Fruit fly (Drosophila melanogaster) whole organism, embryonic: ENCODE data around the gene Klp10A.

ENCODE experiments used
- Abd-B ChIP-seq: fragments of 200-800 bp; sonication (Bioruptor generic); optimal IDR thresholded peaks from 2 replicates; lab custom pipeline; 2018; ENCODE audit warnings: missing biosample characterization, mild to moderate bottlenecking, missing genetic modification characterization, moderate library complexity
- Ada2b ChIP-seq: fragments of 200-800 bp; sonication (Bioruptor generic); IDR thresholded peaks from 2 replicates; pipeline ENCODE4 v1.3.6; 2022; ENCODE audit warnings: missing biosample characterization, missing genetic modification characterization
- Adf1 ChIP-seq: fragments of 200-800 bp; sonication (Bioruptor generic); IDR thresholded peaks from 2 replicates; pipeline ENCODE4 v1.3.6; 2022; ENCODE audit warnings: missing biosample characterization, missing genetic modification characterization
- Atf3 ChIP-seq: fragments of 200-800 bp; sonication (Bioruptor generic); optimal IDR thresholded peaks from 3 replicates; lab custom pipeline; 2016; ENCODE audit warnings: missing biosample characterization, missing genetic modification characterization
- CG10366 ChIP-seq: fragments of 200-800 bp; sonication (Bioruptor generic); IDR thresholded peaks from 2 replicates; pipeline ENCODE4 v1.3.6; 2022; ENCODE audit warnings: missing biosample characterization, missing genetic modification characterization
- CG12659 ChIP-seq: fragments of 200-800 bp; sonication (Bioruptor generic); optimal IDR thresholded peaks from 3 replicates; lab custom pipeline; 2017; ENCODE audit warnings: mild to moderate bottlenecking, missing biosample characterization, missing genetic modification reagents, missing genetic modification characterization
- CG12942 ChIP-seq: fragments of 200-800 bp; sonication (Bioruptor generic); optimal IDR thresholded peaks from 3 replicates; lab custom pipeline; 2016; ENCODE audit warnings: missing biosample characterization, missing genetic modification characterization
- CG13287 ChIP-seq: fragments of 200-800 bp; sonication (Bioruptor generic); IDR thresholded peaks from 2 replicates; pipeline ENCODE4 v1.3.6; 2022; ENCODE audit warnings: missing biosample characterization, missing genetic modification characterization; ENCODE audit not compliant: partially characterized antibody
- CG13424 ChIP-seq: fragments of 200-800 bp; sonication (Bioruptor generic); optimal IDR thresholded peaks from 2 replicates; lab custom pipeline; 2019; ENCODE audit warnings: missing biosample characterization, mild to moderate bottlenecking, missing genetic modification characterization, moderate library complexity
- CG15514 ChIP-seq: fragments of 200-800 bp; sonication (Bioruptor generic); optimal IDR thresholded peaks from 3 replicates; lab custom pipeline; 2017; ENCODE audit warnings: missing biosample characterization, missing genetic modification characterization, mild to moderate bottlenecking, moderate library complexity, missing genetic modification reagents
- CG15696 ChIP-seq: fragments of 200-800 bp; sonication (Bioruptor generic); optimal IDR thresholded peaks from 2 replicates; lab custom pipeline; 2019; ENCODE audit warnings: missing biosample characterization, mild to moderate bottlenecking, missing genetic modification characterization, moderate library complexity
- CG17385 ChIP-seq: fragments of 200-800 bp; sonication (Bioruptor generic); optimal IDR thresholded peaks from 3 replicates; lab custom pipeline; 2018; ENCODE audit warnings: missing biosample characterization, mild to moderate bottlenecking, missing genetic modification characterization
- CG34224 ChIP-seq: fragments of 200-800 bp; sonication (Bioruptor generic); IDR thresholded peaks from 3 replicates; pipeline ENCODE4 v1.3.6; 2022; ENCODE audit warnings: missing biosample characterization, missing genetic modification characterization; ENCODE audit not compliant: partially characterized antibody
- CG3847 ChIP-seq: fragments of 200-800 bp; sonication (Bioruptor generic); IDR thresholded peaks from 2 replicates; pipeline ENCODE4 v1.3.6; 2022; ENCODE audit warnings: missing biosample characterization, missing genetic modification characterization
- CG3995 ChIP-seq: fragments of 200-800 bp; sonication (Bioruptor generic); optimal IDR thresholded peaks from 3 replicates; lab custom pipeline; 2016; ENCODE audit warnings: missing biosample characterization, missing genetic modification characterization
- CG4730 ChIP-seq: fragments of 200-800 bp; sonication (Bioruptor generic); IDR thresholded peaks from 2 replicates; pipeline ENCODE4 v1.3.6; 2022; ENCODE audit warnings: missing biosample characterization, missing genetic modification characterization
- CG9609 ChIP-seq: fragments of 200-800 bp; sonication (Bioruptor generic); optimal IDR thresholded peaks from 3 replicates; lab custom pipeline; 2016; ENCODE audit warnings: missing biosample characterization, missing genetic modification characterization
- CG9817 ChIP-seq: fragments of 200-800 bp; sonication (Bioruptor generic); optimal IDR thresholded peaks from 2 replicates; lab custom pipeline; 2018; ENCODE audit warnings: missing biosample characterization, mild to moderate bottlenecking, missing genetic modification characterization, moderate library complexity
- Camta ChIP-seq: fragments of 200-800 bp; sonication (Bioruptor generic); optimal IDR thresholded peaks from 2 replicates; lab custom pipeline; 2016; ENCODE audit warnings: missing biosample characterization, missing genetic modification characterization
- H2.0 ChIP-seq: fragments of 200-800 bp; sonication (Bioruptor generic); IDR thresholded peaks from 2 replicates; pipeline ENCODE4 v1.3.6; 2022; ENCODE audit warnings: missing biosample characterization, missing genetic modification characterization
- HmgD ChIP-seq: fragments of 200-800 bp; sonication (Bioruptor generic); optimal IDR thresholded peaks from 3 replicates; lab custom pipeline; 2016; ENCODE audit warnings: missing biosample characterization, missing genetic modification characterization
- Hmx ChIP-seq: fragments of 200-800 bp; sonication (Bioruptor generic); optimal IDR thresholded peaks from 2 replicates; lab custom pipeline; 2016; ENCODE audit warnings: missing biosample characterization, missing genetic modification characterization
- Hr78 ChIP-seq, 2 experiments: fragments of 200-800 bp in 1 of 2; fragments of >200 bp in 1 of 2; sonication (Bioruptor generic) in 1 of 2; optimal IDR thresholded peaks; 2 replicates each; lab custom pipeline; 2017 to 2019; ENCODE audit warnings: missing biosample characterization in 2 of 2, missing genetic modification characterization in 2 of 2, mild to moderate bottlenecking in 1 of 2, moderate library complexity in 1 of 2
- MESR4 ChIP-seq: fragments of 200-800 bp; sonication (Bioruptor generic); optimal IDR thresholded peaks from 2 replicates; lab custom pipeline; 2018; ENCODE audit warnings: missing biosample characterization, mild to moderate bottlenecking, missing genetic modification characterization, moderate library complexity
- Pdp1 ChIP-seq, 2 experiments: fragments of 200-800 bp; sonication (Bioruptor generic); optimal IDR thresholded peaks; 3 replicates each; lab custom pipeline; 2016; ENCODE audit warnings: missing biosample characterization in 2 of 2, missing genetic modification characterization in 2 of 2, mild to moderate bottlenecking in 1 of 2, moderate library complexity in 1 of 2
- Scr ChIP-seq: fragments of 200-800 bp; sonication (Bioruptor generic); IDR thresholded peaks from 2 replicates; pipeline ENCODE4 v1.3.6; 2022; ENCODE audit warnings: missing biosample characterization, missing genetic modification characterization; ENCODE audit not compliant: partially characterized antibody
- Sin3A ChIP-seq: fragments of >200 bp; optimal IDR thresholded peaks from 2 replicates; lab custom pipeline; 2018
- Sry-δ ChIP-seq: fragments of 200-800 bp; sonication (Bioruptor generic); optimal IDR thresholded peaks from 2 replicates; lab custom pipeline; 2016; ENCODE audit warnings: missing biosample characterization, missing genetic modification characterization
- Trl ChIP-seq, 3 experiments: fragments of >200 bp in 2 of 3; fragments of 200-800 bp in 1 of 3; sonication (Bioruptor generic) in 1 of 3; optimal IDR thresholded peaks; 2 replicates in 1 of 3; 3 replicates in 2 of 3; lab custom pipeline; 2016 to 2017; ENCODE audit warnings: missing biosample characterization in 1 of 3, missing genetic modification characterization in 1 of 3
- az2 ChIP-seq: fragments of 200-800 bp; sonication (Bioruptor generic); optimal IDR thresholded peaks from 3 replicates; lab custom pipeline; 2016; ENCODE audit warnings: missing biosample characterization, missing genetic modification characterization
- chn ChIP-seq: fragments of 200-800 bp; sonication (Bioruptor generic); optimal IDR thresholded peaks from 2 replicates; lab custom pipeline; 2016; ENCODE audit warnings: missing biosample characterization, missing genetic modification characterization
- ems ChIP-seq: fragments of 200-800 bp; sonication (Bioruptor generic); optimal IDR thresholded peaks from 3 replicates; lab custom pipeline; 2016; ENCODE audit warnings: missing biosample characterization, missing genetic modification characterization
- esg ChIP-seq: fragments of 200-800 bp; sonication (Bioruptor generic); conservative IDR thresholded peaks from 2 replicates; pipeline ENCODE4 v1.3.6; 2022; ENCODE audit warnings: missing biosample characterization, missing genetic modification characterization
- fd64A ChIP-seq: fragments of 200-800 bp; sonication (Bioruptor generic); optimal IDR thresholded peaks from 3 replicates; lab custom pipeline; 2018; ENCODE audit warnings: missing biosample characterization, mild to moderate bottlenecking, missing genetic modification characterization
- fu2 ChIP-seq: fragments of 200-800 bp; sonication (Bioruptor generic); optimal IDR thresholded peaks from 2 replicates; lab custom pipeline; 2016; ENCODE audit warnings: missing biosample characterization, missing genetic modification characterization
- grau ChIP-seq: fragments of 200-800 bp; optimal IDR thresholded peaks from 3 replicates; lab custom pipeline; 2019; ENCODE audit warnings: missing biosample characterization, mild to moderate bottlenecking, missing genetic modification characterization, moderate library complexity
- gsb-n ChIP-seq: fragments of 200-800 bp; sonication (Bioruptor generic); optimal IDR thresholded peaks from 3 replicates; lab custom pipeline; 2018; ENCODE audit warnings: missing biosample characterization, mild to moderate bottlenecking, missing genetic modification characterization
- ham ChIP-seq: fragments of 200-800 bp; sonication (Bioruptor generic); IDR thresholded peaks from 2 replicates; pipeline ENCODE4 v1.3.6; 2022; ENCODE audit warnings: missing biosample characterization, missing genetic modification characterization
- ind ChIP-seq: fragments of 200-800 bp; sonication (Bioruptor generic); optimal IDR thresholded peaks from 3 replicates; lab custom pipeline; 2016; ENCODE audit warnings: missing biosample characterization, missing genetic modification characterization
- lmd ChIP-seq: fragments of 200-800 bp; sonication (Bioruptor generic); IDR thresholded peaks from 2 replicates; pipeline ENCODE4 v1.3.6; 2022; ENCODE audit warnings: missing biosample characterization, missing genetic modification characterization
- onecut ChIP-seq: fragments of 200-800 bp; sonication (Bioruptor generic); IDR thresholded peaks from 2 replicates; pipeline ENCODE4 v1.3.6; 2022; ENCODE audit warnings: missing biosample characterization, missing genetic modification characterization
- otp ChIP-seq: fragments of 200-800 bp; sonication (Bioruptor generic); IDR thresholded peaks from 3 replicates; pipeline ENCODE4, ENCODE4 v1.3.6; 2022; ENCODE audit warnings: missing biosample characterization, missing genetic modification characterization
- phol ChIP-seq: fragments of 200-800 bp; sonication (Bioruptor generic); optimal IDR thresholded peaks from 3 replicates; lab custom pipeline; 2018; ENCODE audit warnings: missing biosample characterization, mild to moderate bottlenecking, missing genetic modification characterization, moderate library complexity
- pita ChIP-seq: fragments of 200-800 bp; sonication (Bioruptor generic); optimal IDR thresholded peaks from 2 replicates; lab custom pipeline; 2017; ENCODE audit warnings: missing biosample characterization, mild to moderate bottlenecking, missing genetic modification characterization
- trh ChIP-seq: fragments of 200-800 bp; sonication (Bioruptor generic); optimal IDR thresholded peaks from 2 replicates; lab custom pipeline; 2016; ENCODE audit warnings: missing biosample characterization, missing genetic modification characterization
- tup ChIP-seq: fragments of 200-800 bp; sonication (Bioruptor generic); optimal IDR thresholded peaks from 2 replicates; lab custom pipeline; 2016; ENCODE audit warnings: missing biosample characterization, mild to moderate bottlenecking, missing genetic modification characterization, moderate library complexity
- tx ChIP-seq: fragments of 200-800 bp; sonication (Bioruptor generic); optimal IDR thresholded peaks from 2 replicates; lab custom pipeline; 2016; ENCODE audit warnings: missing biosample characterization, missing genetic modification characterization
- zen ChIP-seq: fragments of 200-800 bp; sonication (Bioruptor generic); optimal IDR thresholded peaks from 3 replicates; lab custom pipeline; 2018; ENCODE audit warnings: missing biosample characterization, mild to moderate bottlenecking, missing genetic modification characterization, moderate library complexity
- zen2 ChIP-seq: fragments of 200-800 bp; sonication (Bioruptor generic); IDR thresholded peaks from 3 replicates; pipeline ENCODE4 v1.3.6; 2022; ENCODE audit warnings: missing biosample characterization, missing genetic modification characterization; ENCODE audit not compliant: partially characterized antibody

The Klp10A gene

dm6 chrX:11153826-11154510 lies 17.1 kb upstream of the Klp10A start, which contains the start of the genes rtv and Dlic (continued):
- no peak for TF ChIP-seq Adf1 (GFP tag; lab: Robert Waterston, UW)
- peak; percentile 29 for TF ChIP-seq az2
- TF ChIP-seq HmgD (GFP tag; lab: Kevin White, UChicago), result peak; percentile 21
- peak; percentile 96 for TF ChIP-seq CG3995 (GFP tag; lab: Kevin White, UChicago)
- 0 out of 2 replicates have a peak, but pooled peaks have one; percentile 26 for TF ChIP-seq CG3847 (GFP tag; lab: Robert Waterston, UW)
- no peak for TF ChIP-seq Trl (optimal IDR thresholded peaks at IDR 0.05; lab: Kevin White, UChicago)
- TF ChIP-seq Trl (GFP tag; optimal IDR thresholded peaks at IDR 0.05; lab: Kevin White, UChicago), result peak; percentile 10
- no peak for TF ChIP-seq tup
- no peak for TF ChIP-seq CG4730
- TF ChIP-seq lmd, result no peak
- peak; percentile 21 for TF ChIP-seq CG9817 (tag; lab: Kevin White, UChicago)
- no peak for TF ChIP-seq CG10366
- 0 out of 3 replicates have a peak, but pooled peaks have one; percentile 13 for TF ChIP-seq otp (GFP tag; lab: Robert Waterston, UW)
- no peak for TF ChIP-seq Hr78 (GFP tag; optimal IDR thresholded peaks at IDR 0.05; lab: Kevin White, UChicago)
- TF ChIP-seq zen (tag; lab: Kevin White, UChicago), result peak; percentile 38
- peak; percentile 92 for TF ChIP-seq CG17385 (GFP tag; lab: Kevin White, UChicago)
- TF ChIP-seq CG9609, result no peak
- peak; percentile 21 for TF ChIP-seq grau
- TF ChIP-seq pita (GFP tag; lab: Kevin White, UChicago), result peak; percentile 8
- TF ChIP-seq phol (tag; lab: Kevin White, UChicago), result peak; percentile 28
- TF ChIP-seq esg, result no peak
- TF ChIP-seq ind, result peak; percentile 25
- TF ChIP-seq Pdp1 (GFP tag; optimal IDR thresholded peaks at IDR 0.05; lab: Kevin White, UChicago), result peak; percentile 13 to 95
- TF ChIP-seq Ada2b (GFP tag; lab: Robert Waterston, UW), result no peak
- no peak for TF ChIP-seq trh (GFP tag; lab: Kevin White, UChicago)
- TF ChIP-seq H2.0 (GFP tag; lab: Robert Waterston, UW), result no peak
- no peak for TF ChIP-seq ems (GFP tag; lab: Kevin White, UChicago)
- TF ChIP-seq Scr (GFP tag; lab: Robert Waterston, UW), result peak; percentile 81
- TF ChIP-seq Hmx (GFP tag; lab: Kevin White, UChicago), result no peak
- peak; percentile 22; the same call in 1 of the 3 replicates for TF ChIP-seq zen2 (GFP tag; lab: Robert Waterston, UW)
- TF ChIP-seq CG13424 (tag; lab: Kevin White, UChicago), result peak; percentile 1
- no peak for TF ChIP-seq fu2 (GFP tag; lab: Kevin White, UChicago)
- TF ChIP-seq Sin3A (lab: Kevin White, UChicago), result peak; percentile 68
- peak; percentile 33; the same call in 1 of the 2 replicates for TF ChIP-seq onecut (GFP tag; lab: Robert Waterston, UW)
- peak; percentile 25 for TF ChIP-seq Abd-B (GFP tag; lab: Kevin White, UChicago)
- TF ChIP-seq CG12659 (GFP tag; lab: Kevin White, UChicago), result peak; percentile 72
- TF ChIP-seq ham (GFP tag; lab: Robert Waterston, UW), result no peak
- no peak for TF ChIP-seq fd64A (GFP tag; lab: Kevin White, UChicago)
- peak; percentile 1 for TF ChIP-seq chn (GFP tag; lab: Kevin White, UChicago)
- TF ChIP-seq Camta (GFP tag; lab: Kevin White, UChicago), result peak; percentile 14
- TF ChIP-seq CG13287 (GFP tag; lab: Robert Waterston, UW), result peak; percentile 87
- TF ChIP-seq CG15514 (GFP tag; lab: Kevin White, UChicago), result peak; percentile 48
- TF ChIP-seq tx (GFP tag; lab: Kevin White, UChicago), result peak; percentile 0
- TF ChIP-seq gsb-n (tag; lab: Kevin White, UChicago), result peak; percentile 20
- peak; percentile 65; the same call in 2 of the 3 replicates for TF ChIP-seq CG34224 (GFP tag; lab: Robert Waterston, UW)
- no peak for TF ChIP-seq CG12942 (GFP tag; lab: Kevin White, UChicago)
- peak; percentile 21 for TF ChIP-seq CG15696
- no peak for TF ChIP-seq MESR4 (GFP tag; lab: Kevin White, UChicago)
- TF ChIP-seq Atf3, result peak; percentile 32
- peak; percentile 43 for TF ChIP-seq Sry-δ
